Fruit fly (Drosophila melanogaster): ENCODE measurements around the gene CG17930.
A peak's percentile ranks its signal among the peaks of the same experiment; 100 is the strongest.

The CG17930 gene

dm6 chr3R:16281033-16281680 lies 46.5 kb upstream of the CG17930 start:
- TF ChIP-seq CG32264 (GFP tag; optimal IDR thresholded peaks at IDR 0.05): no peak
- TF ChIP-seq woc (GFP tag; optimal IDR thresholded peaks at IDR 0.05): no peak
- no peak for TF ChIP-seq Myc (optimal IDR thresholded peaks at IDR 0.05)
- peak; percentile 9 for TF ChIP-seq brk (GFP tag; optimal IDR thresholded peaks at IDR 0.05)
- no peak for TF ChIP-seq Hnf4 (GFP tag; optimal IDR thresholded peaks at IDR 0.05)
- no peak for TF ChIP-seq Rel (GFP tag; optimal IDR thresholded peaks at IDR 0.05)
- peak; percentile 63 for TF ChIP-seq Rel (tag; optimal IDR thresholded peaks at IDR 0.05)
- no peak for TF ChIP-seq pan (optimal IDR thresholded peaks at IDR 0.05)
- TF ChIP-seq dmrt93B (GFP tag; optimal IDR thresholded peaks at IDR 0.05): no peak
- TF ChIP-seq ey (GFP tag; optimal IDR thresholded peaks at IDR 0.05): no peak
- TF ChIP-seq Vsx2 (GFP tag; optimal IDR thresholded peaks at IDR 0.05; ENCODE audit: partially characterized antibody): peak; percentile 71
- TF ChIP-seq psq (GFP tag; optimal IDR thresholded peaks at IDR 0.05): peak; percentile 87
- peak; percentile 37 for TF ChIP-seq Dif (GFP tag; optimal IDR thresholded peaks at IDR 0.05; ENCODE audit: partially characterized antibody)
- no peak for TF ChIP-seq jim (GFP tag; optimal IDR thresholded peaks at IDR 0.05)
- peak in 1 of 2 experiments; percentile 42 for TF ChIP-seq dl (GFP tag; optimal IDR thresholded peaks at IDR 0.05; ENCODE audit: insufficient read depth in 1 of 2, partially characterized antibody in 2 of 2)
- no peak for TF ChIP-seq h (GFP tag; optimal IDR thresholded peaks at IDR 0.05)
- no peak for TF ChIP-seq sv (GFP tag; optimal IDR thresholded peaks at IDR 0.05)
- TF ChIP-seq CG9705 (GFP tag; optimal IDR thresholded peaks at IDR 0.05): no peak
- no peak for TF ChIP-seq tai (GFP tag; optimal IDR thresholded peaks at IDR 0.05)
- TF ChIP-seq fru (GFP tag; optimal IDR thresholded peaks at IDR 0.05): no peak

dm6 chr3R:16282080-16282690 lies 45.5 kb upstream of the CG17930 start:
- no peak for TF ChIP-seq usp (GFP tag; optimal IDR thresholded peaks at IDR 0.05)
- no peak for TF ChIP-seq GATAd (GFP tag; optimal IDR thresholded peaks at IDR 0.05)
- TF ChIP-seq Myc (optimal IDR thresholded peaks at IDR 0.05): no peak
- no peak for TF ChIP-seq brk (GFP tag; optimal IDR thresholded peaks at IDR 0.05)
- peak; percentile 62 for TF ChIP-seq Hnf4 (GFP tag; optimal IDR thresholded peaks at IDR 0.05)
- peak; percentile 27 for TF ChIP-seq psq (GFP tag; optimal IDR thresholded peaks at IDR 0.05)
- peak; percentile 10 for TF ChIP-seq fru (GFP tag; optimal IDR thresholded peaks at IDR 0.05)
- TF ChIP-seq CG9705 (GFP tag; optimal IDR thresholded peaks at IDR 0.05): no peak
- peak; percentile 46 for TF ChIP-seq Jra (GFP tag; optimal IDR thresholded peaks at IDR 0.05)
- no peak for TF ChIP-seq Dfd (GFP tag; optimal IDR thresholded peaks at IDR 0.05)
- no peak for TF ChIP-seq lola (GFP tag; optimal IDR thresholded peaks at IDR 0.05)
- TF ChIP-seq CrebA (GFP tag; optimal IDR thresholded peaks at IDR 0.05; ENCODE audit: borderline replicate concordance): no peak
- TF ChIP-seq Vsx2 (GFP tag; optimal IDR thresholded peaks at IDR 0.05; ENCODE audit: partially characterized antibody): no peak
- peak; percentile 74 for TF ChIP-seq tai (GFP tag; optimal IDR thresholded peaks at IDR 0.05)
- TF ChIP-seq Hr78 (GFP tag; optimal IDR thresholded peaks at IDR 0.05): no peak
- TF ChIP-seq dmrt93B (GFP tag; optimal IDR thresholded peaks at IDR 0.05): peak; percentile 18
- TF ChIP-seq ey (GFP tag; optimal IDR thresholded peaks at IDR 0.05): no peak
- TF ChIP-seq foxo (GFP tag; optimal IDR thresholded peaks at IDR 0.05): peak in 1 of 2 experiments; percentile 27
- peak; percentile 23 for TF ChIP-seq br (GFP tag; optimal IDR thresholded peaks at IDR 0.05)
- TF ChIP-seq Abd-B (GFP tag; optimal IDR thresholded peaks at IDR 0.05): no peak
- no peak for TF ChIP-seq Sp1 (GFP tag; optimal IDR thresholded peaks at IDR 0.05)
- no peak for TF ChIP-seq pan (optimal IDR thresholded peaks at IDR 0.05)
- no peak for TF ChIP-seq woc (GFP tag; optimal IDR thresholded peaks at IDR 0.05)
- peak; percentile 10 for TF ChIP-seq HLH106 (tag; optimal IDR thresholded peaks at IDR 0.05)
- no peak for TF ChIP-seq Dif (GFP tag; optimal IDR thresholded peaks at IDR 0.05; ENCODE audit: partially characterized antibody)
- no peak for TF ChIP-seq Mio (GFP tag; optimal IDR thresholded peaks at IDR 0.05)
- TF ChIP-seq Hr83 (GFP tag; optimal IDR thresholded peaks at IDR 0.05; ENCODE audit: poor library complexity, severe bottlenecking): peak; percentile 60
- peak; percentile 59 for TF ChIP-seq OdsH (GFP tag; optimal IDR thresholded peaks at IDR 0.05)
- no peak for TF ChIP-seq dl (GFP tag; optimal IDR thresholded peaks at IDR 0.05; ENCODE audit: insufficient read depth in 1 of 2, partially characterized antibody in 2 of 2)
- no peak for TF ChIP-seq CG32264 (GFP tag; optimal IDR thresholded peaks at IDR 0.05)
- TF ChIP-seq dsf (GFP tag; optimal IDR thresholded peaks at IDR 0.05; ENCODE audit: borderline replicate concordance): no peak
- peak; percentile 80 for TF ChIP-seq jim (GFP tag; optimal IDR thresholded peaks at IDR 0.05)
- peak; percentile 55 for TF ChIP-seq rgr (GFP tag; optimal IDR thresholded peaks at IDR 0.05)
- TF ChIP-seq sv (GFP tag; optimal IDR thresholded peaks at IDR 0.05): no peak
- no peak for TF ChIP-seq N (GFP tag; optimal IDR thresholded peaks at IDR 0.05)
- peak; percentile 55 for TF ChIP-seq h (GFP tag; optimal IDR thresholded peaks at IDR 0.05)
- TF ChIP-seq sage (GFP tag; optimal IDR thresholded peaks at IDR 0.05): no peak
- TF ChIP-seq Rel (GFP tag; optimal IDR thresholded peaks at IDR 0.05): no peak
- TF ChIP-seq Rel (tag; optimal IDR thresholded peaks at IDR 0.05): peak; percentile 67
